Worm (Caenorhabditis elegans): ENCODE measurements around the gene F44E2.3.

Gene F44E2.3

ce11 chrIII:8785426-8785825, 43.7 kb downstream of the F44E2.3 start (continued):
- no peak for TF ChIP-seq snpc-4 (GFP tag; optimal IDR thresholded peaks at IDR 0.05)
- TF ChIP-seq snpc-4 (tag; optimal IDR thresholded peaks at IDR 0.05), result no peak
- no peak for TF ChIP-seq xnd-1 (tag; optimal IDR thresholded peaks at IDR 0.05)
- no peak for TF ChIP-seq madf-3 (GFP tag; IDR thresholded peaks at IDR 0.05)
- no peak for TF ChIP-seq mes-4 (tag; optimal IDR thresholded peaks at IDR 0.05)
- no peak for TF ChIP-seq ceh-58 (GFP tag; IDR thresholded peaks at IDR 0.05)
- no peak for TF ChIP-seq lin-26 (GFP tag; IDR thresholded peaks at IDR 0.05)
- no peak for TF ChIP-seq hlh-26 (GFP tag; conservative IDR thresholded peaks at IDR 0.05)
- 0 out of 2 replicates have a peak, but pooled peaks have one; percentile 8 for TF ChIP-seq rcor-1 (GFP tag; IDR thresholded peaks at IDR 0.05)
- TF ChIP-seq snpc-1.3 (tag; optimal IDR thresholded peaks at IDR 0.05; ENCODE audit: insufficient read depth), result no peak
- no peak for TF ChIP-seq attf-6 (GFP tag; IDR thresholded peaks at IDR 0.05)
- TF ChIP-seq repo-1 (tag; optimal IDR thresholded peaks at IDR 0.05), result no peak
- no peak for TF ChIP-seq zim-3 (tag; optimal IDR thresholded peaks at IDR 0.05)
- no peak for TF ChIP-seq cebp-2 (GFP tag; IDR thresholded peaks at IDR 0.05)
- no peak for TF ChIP-seq dox-1 (GFP tag; IDR thresholded peaks at IDR 0.05)
- TF ChIP-seq snpc-3.4 (tag; optimal IDR thresholded peaks at IDR 0.05), result no peak
- TF ChIP-seq sdz-38 (tag; optimal IDR thresholded peaks at IDR 0.05), result no peak
- TF ChIP-seq F57C9.4 (tag; optimal IDR thresholded peaks at IDR 0.05), result no peak
- TF ChIP-seq ekl-4 (GFP tag; IDR thresholded peaks at IDR 0.05), result no peak
- TF ChIP-seq ceh-40 (GFP tag; IDR thresholded peaks at IDR 0.05), result no peak
- no peak for TF ChIP-seq lsl-1 (GFP tag; optimal IDR thresholded peaks at IDR 0.05)
- TF ChIP-seq F23B12.7 (tag; optimal IDR thresholded peaks at IDR 0.05; ENCODE audit: insufficient read depth), result no peak
- TF ChIP-seq D2030.7 (GFP tag; IDR thresholded peaks at IDR 0.05), result no peak
- no peak for TF ChIP-seq C17E4.6 (GFP tag; IDR thresholded peaks at IDR 0.05)
- TF ChIP-seq nhr-80 (tag; optimal IDR thresholded peaks at IDR 0.05), result peak; percentile 69
- no peak for TF ChIP-seq F22D6.2 (tag; optimal IDR thresholded peaks at IDR 0.05)
- no peak for TF ChIP-seq lin-35 (GFP tag; optimal IDR thresholded peaks at IDR 0.05)
- TF ChIP-seq attf-5 (GFP tag; optimal IDR thresholded peaks at IDR 0.05), result peak; percentile 61
- peak; percentile 3 for TF ChIP-seq madf-10 (tag; optimal IDR thresholded peaks at IDR 0.05)
- no peak for TF ChIP-seq ztf-22 (GFP tag; optimal IDR thresholded peaks at IDR 0.05)
- no peak for TF ChIP-seq tbx-9 (tag; optimal IDR thresholded peaks at IDR 0.05; ENCODE audit: borderline replicate concordance)
- TF ChIP-seq dpl-1 (GFP tag; optimal IDR thresholded peaks at IDR 0.05), result no peak
- no peak for TF ChIP-seq tlf-1 (GFP tag; optimal IDR thresholded peaks at IDR 0.05)
- no peak for TF ChIP-seq nhr-120 (GFP tag; IDR thresholded peaks at IDR 0.05)
- TF ChIP-seq sptf-2 (GFP tag; optimal IDR thresholded peaks at IDR 0.05), result no peak
- TF ChIP-seq nfya-2 (GFP tag; IDR thresholded peaks at IDR 0.05), result no peak
- no peak for TF ChIP-seq ztf-25 (GFP tag; IDR thresholded peaks at IDR 0.05)
- TF ChIP-seq ceh-79 (tag; optimal IDR thresholded peaks at IDR 0.05), result no peak

ce11 chrIII:8784500-8784899, 44.6 kb downstream of the F44E2.3 start:
- TF ChIP-seq snpc-1.1 (tag; optimal IDR thresholded peaks at IDR 0.05; ENCODE audit: insufficient read depth) (no peak), aptf-2 (GFP tag; conservative IDR thresholded peaks at IDR 0.05) (no peak), egl-18 (GFP tag; IDR thresholded peaks at IDR 0.05) (no peak), T26A5.8 (tag; optimal IDR thresholded peaks at IDR 0.05) (no peak)
